Worm (Caenorhabditis elegans) whole organism, mixed stage, embryonic: ENCODE data around the gene W06D11.1.

Experiments
- M03D4.4 ChIP-seq: sonication (generic microtip); optimal IDR thresholded peaks from 2 replicates; lab custom pipeline; 2017; ENCODE audit warnings: mild to moderate bottlenecking, missing genetic modification characterization, missing compliant biosample characterization
- bed-3 ChIP-seq: fragments of 200-800 bp; sonication (Bioruptor generic); optimal IDR thresholded peaks from 3 replicates; lab custom pipeline; 2018; ENCODE audit warnings: mild to moderate bottlenecking, missing genetic modification characterization, moderate library complexity, missing compliant biosample characterization
- blmp-1 ChIP-seq: fragments of 150-350 bp; optimal IDR thresholded peaks from 2 replicates; lab custom pipeline; 2014; ENCODE audit warnings: missing biosample characterization, missing genetic modification characterization
- ceh-39 ChIP-seq: fragments of 150-350 bp; optimal IDR thresholded peaks from 2 replicates; lab custom pipeline; 2014; ENCODE audit warnings: missing biosample characterization, missing genetic modification characterization
- ceh-43 ChIP-seq: fragments of 200-800 bp; sonication (Bioruptor generic); optimal IDR thresholded peaks from 2 replicates; lab custom pipeline; 2018; ENCODE audit warnings: mild to moderate bottlenecking, missing genetic modification characterization, moderate library complexity, missing compliant biosample characterization
- ces-1 ChIP-seq: fragments of 150-350 bp; optimal IDR thresholded peaks from 2 replicates; lab custom pipeline; 2014; ENCODE audit warnings: missing biosample characterization, missing genetic modification reagents, missing genetic modification characterization
- cnd-1 ChIP-seq: fragments of 200-800 bp; sonication (Bioruptor generic); optimal IDR thresholded peaks from 2 replicates; lab custom pipeline; 2018; ENCODE audit warnings: mild to moderate bottlenecking, missing genetic modification characterization, missing compliant biosample characterization
- drap-1 ChIP-seq: fragments of 200-800 bp; sonication (Bioruptor generic); optimal IDR thresholded peaks from 3 replicates; lab custom pipeline; 2018; ENCODE audit warnings: mild to moderate bottlenecking, missing genetic modification characterization, missing compliant biosample characterization
- elt-1 ChIP-seq: sonication (generic microtip); optimal IDR thresholded peaks from 2 replicates; lab custom pipeline; 2017; ENCODE audit warnings: missing genetic modification characterization, mild to moderate bottlenecking, missing compliant biosample characterization, antibody characterized with exemption, moderate library complexity, borderline replicate concordance; ENCODE audit not compliant: insufficient read depth
- elt-3 ChIP-seq: fragments of 150-350 bp; optimal IDR thresholded peaks from 2 replicates; lab custom pipeline; 2014; ENCODE audit warnings: missing biosample characterization, missing genetic modification characterization
- flh-1 ChIP-seq: fragments of 200-800 bp; sonication (Bioruptor generic); optimal IDR thresholded peaks from 2 replicates; lab custom pipeline; 2018; ENCODE audit warnings: mild to moderate bottlenecking, missing genetic modification characterization, moderate library complexity, missing compliant biosample characterization
- ham-2 ChIP-seq: fragments of 200-800 bp; sonication (Bioruptor generic); optimal IDR thresholded peaks from 2 replicates; lab custom pipeline; 2018; ENCODE audit warnings: mild to moderate bottlenecking, missing genetic modification characterization, missing compliant biosample characterization
- hlh-1 ChIP-seq: fragments of 150-350 bp; optimal IDR thresholded peaks from 2 replicates; lab custom pipeline; 2014; ENCODE audit warnings: missing biosample characterization, missing genetic modification reagents, missing genetic modification characterization
- lin-13 ChIP-seq: fragments of 150-350 bp; optimal IDR thresholded peaks from 2 replicates; lab custom pipeline; 2014; ENCODE audit warnings: missing biosample characterization, missing genetic modification characterization
- lin-32 ChIP-seq: fragments of 200-800 bp; sonication (Bioruptor generic); optimal IDR thresholded peaks from 2 replicates; lab custom pipeline; 2018; ENCODE audit warnings: mild to moderate bottlenecking, missing genetic modification characterization, missing compliant biosample characterization
- lsy-2 ChIP-seq: fragments of 150-350 bp; optimal IDR thresholded peaks from 2 replicates; lab custom pipeline; 2014; ENCODE audit warnings: missing biosample characterization, missing genetic modification characterization
- mab-5 ChIP-seq: fragments of 150-350 bp; optimal IDR thresholded peaks from 2 replicates; lab custom pipeline; 2014; ENCODE audit warnings: missing biosample characterization, missing genetic modification characterization
- mep-1 ChIP-seq: fragments of 150-350 bp; optimal IDR thresholded peaks from 2 replicates; lab custom pipeline; 2017; ENCODE audit warnings: missing biosample characterization, missing genetic modification reagents, missing genetic modification characterization, inconsistent platforms
- mls-2 ChIP-seq: sonication (generic microtip); optimal IDR thresholded peaks from 2 replicates; lab custom pipeline; 2016; ENCODE audit warnings: mild to moderate bottlenecking, missing genetic modification characterization, moderate library complexity, missing compliant biosample characterization
- nhr-12 ChIP-seq: fragments of 150-350 bp; optimal IDR thresholded peaks from 2 replicates; lab custom pipeline; 2014; ENCODE audit warnings: missing biosample characterization, missing genetic modification characterization
- nhr-2 ChIP-seq: fragments of 150-350 bp; optimal IDR thresholded peaks from 2 replicates; lab custom pipeline; 2014; ENCODE audit warnings: missing biosample characterization, missing genetic modification characterization
- nhr-237 ChIP-seq: fragments of 150-350 bp; optimal IDR thresholded peaks from 2 replicates; lab custom pipeline; 2014; ENCODE audit warnings: missing biosample characterization, missing genetic modification characterization
- nhr-28 ChIP-seq: fragments of 150-350 bp; optimal IDR thresholded peaks from 2 replicates; lab custom pipeline; 2014; ENCODE audit warnings: missing biosample characterization, missing genetic modification characterization
- nhr-76 ChIP-seq: sonication (generic microtip); optimal IDR thresholded peaks from 2 replicates; lab custom pipeline; 2017; ENCODE audit warnings: missing biosample characterization, missing genetic modification characterization
- pha-4 ChIP-seq: fragments of 150-350 bp; optimal IDR thresholded peaks from 2 replicates; lab custom pipeline; 2018; ENCODE audit warnings: missing biosample characterization, missing genetic modification reagents, missing genetic modification characterization
- sem-2 ChIP-seq: fragments of 200-800 bp; sonication (Bioruptor generic); optimal IDR thresholded peaks from 2 replicates; lab custom pipeline; 2018; ENCODE audit warnings: mild to moderate bottlenecking, missing genetic modification characterization, missing compliant biosample characterization
- snpc-4 ChIP-seq: fragments of 150-350 bp; optimal IDR thresholded peaks from 2 replicates; lab custom pipeline; 2014; ENCODE audit warnings: missing biosample characterization, missing genetic modification characterization
- sptf-1 ChIP-seq: sonication (generic microtip); optimal IDR thresholded peaks from 2 replicates; lab custom pipeline; 2017; ENCODE audit warnings: mild to moderate bottlenecking, missing genetic modification characterization, moderate library complexity, missing compliant biosample characterization
- tbx-8 ChIP-seq: fragments of 200-800 bp; sonication (Bioruptor generic); optimal IDR thresholded peaks from 2 replicates; lab custom pipeline; 2018; ENCODE audit warnings: mild to moderate bottlenecking, missing genetic modification characterization, moderate library complexity, missing compliant biosample characterization
- unc-120 ChIP-seq: sonication (generic microtip); optimal IDR thresholded peaks from 2 replicates; lab custom pipeline; 2017; ENCODE audit warnings: missing genetic modification characterization, missing compliant biosample characterization; ENCODE audit not compliant: poor library complexity, severe bottlenecking
- unc-39 ChIP-seq: fragments of 150-350 bp; optimal IDR thresholded peaks from 2 replicates; lab custom pipeline; 2014; ENCODE audit warnings: missing biosample characterization, missing genetic modification characterization
- unc-62 ChIP-seq: fragments of 150-350 bp; optimal IDR thresholded peaks from 2 replicates; lab custom pipeline; 2014; ENCODE audit warnings: missing biosample characterization, missing genetic modification reagents, missing genetic modification characterization
- ztf-11 ChIP-seq: fragments of 150-350 bp; optimal IDR thresholded peaks from 2 replicates; lab custom pipeline; 2014; ENCODE audit warnings: missing biosample characterization, missing genetic modification characterization

W06D11.1 gene

ce11 chrX:12273870-12274269, 20.5 kb upstream of the W06D11.1 start, which contains the start of gene H19J13.2:
Gene H19J13.2 (minus strand): TSS chrX:12273970.
- TF ChIP-seq elt-3 (no peak), pha-4 (tag; lab: Kevin White, UChicago) (no peak), lin-13 (tag; lab: Kevin White, UChicago) (no peak), nhr-237 (no peak), lin-32 (no peak), M03D4.4 (tag; lab: Kevin White, UChicago) (no peak), blmp-1 (tag; lab: Kevin White, UChicago) (no peak), mab-5 (tag; lab: Kevin White, UChicago) (no peak), nhr-2 (tag; lab: Kevin White, UChicago) (no peak), tbx-8 (no peak), flh-1 (no peak), mep-1 (no peak), ztf-11 (tag; lab: Kevin White, UChicago) (no peak), nhr-28 (tag; lab: Kevin White, UChicago) (no peak), ham-2 (GFP tag; lab: Kevin White, UChicago) (no peak), drap-1 (GFP tag; lab: Kevin White, UChicago) (no peak), hlh-1 (no peak), unc-120 (tag; lab: Kevin White, UChicago) (no peak), nhr-12 (tag; lab: Kevin White, UChicago) (no peak)

DNA sequence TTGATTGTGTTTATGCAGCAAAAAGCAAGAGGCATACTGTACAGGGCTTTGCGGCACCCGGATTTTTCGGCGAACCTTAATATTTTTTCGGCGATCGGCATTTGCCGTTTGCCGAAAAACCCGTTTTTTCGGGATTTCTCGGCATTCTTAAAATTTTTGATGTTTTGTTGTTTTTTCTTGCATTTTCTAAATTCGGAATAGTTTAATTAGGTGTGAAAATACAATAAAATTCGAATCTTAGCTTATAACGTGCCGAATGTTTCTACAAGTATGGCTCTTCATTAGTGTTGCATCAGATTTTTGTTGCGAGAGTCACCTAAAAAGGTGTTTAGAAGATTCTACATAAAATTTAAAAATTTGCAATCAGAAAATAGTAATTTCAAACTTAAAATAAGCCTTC, 18.8 kb upstream of the W06D11.1 start, which contains the start of gene C04B4.6:
C04B4.6 (minus strand) TSS at position 101 of the 400 bp plus-strand sequence.
- TF ChIP-seq drap-1 (GFP tag; lab: Kevin White, UChicago) = no peak
- TF ChIP-seq lsy-2 (tag; lab: Kevin White, UChicago) = no peak
- TF ChIP-seq bed-3 (GFP tag; lab: Kevin White, UChicago) = no peak
- TF ChIP-seq nhr-12 (tag; lab: Kevin White, UChicago) = no peak
- no peak for TF ChIP-seq flh-1
- no peak for TF ChIP-seq ceh-39 (tag; lab: Kevin White, UChicago)
- no peak for TF ChIP-seq mls-2 (tag; lab: Kevin White, UChicago)
- no peak for TF ChIP-seq hlh-1
- TF ChIP-seq ztf-11 (tag; lab: Kevin White, UChicago) = no peak
- TF ChIP-seq M03D4.4 (tag; lab: Kevin White, UChicago) = no peak
- TF ChIP-seq sptf-1 (tag; lab: Kevin White, UChicago) = no peak
- TF ChIP-seq elt-3 = no peak
- TF ChIP-seq unc-39 = no peak
- no peak for TF ChIP-seq unc-120 (tag; lab: Kevin White, UChicago)

- TF ChIP-seq lin-32 (no peak), M03D4.4 (tag; lab: Kevin White, UChicago) (no peak), ces-1 (no peak), hlh-1 (no peak), nhr-76 (tag; lab: Kevin White, UChicago) (no peak), nhr-12 (tag; lab: Kevin White, UChicago) (no peak), lin-13 (tag; lab: Kevin White, UChicago) (no peak), pha-4 (tag; lab: Kevin White, UChicago) (no peak), snpc-4 (no peak), ceh-39 (tag; lab: Kevin White, UChicago) (no peak), unc-120 (tag; lab: Kevin White, UChicago) (no peak), sptf-1 (tag; lab: Kevin White, UChicago) (no peak), ham-2 (GFP tag; lab: Kevin White, UChicago) (no peak), nhr-2 (tag; lab: Kevin White, UChicago) (no peak), tbx-8 (no peak), flh-1 (no peak), ztf-11 (tag; lab: Kevin White, UChicago) (no peak), bed-3 (GFP tag; lab: Kevin White, UChicago) (no peak), elt-1 (no peak), nhr-28 (tag; lab: Kevin White, UChicago) (no peak)
These were observed 13.9 kb upstream of the W06D11.1 start, which contains the start of gene C04B4.1 for ce11 chrX:12280477-12280876. Gene C04B4.1 (plus strand): TSS chrX:12280777.

ce11 chrX:12282911-12283310, 11.5 kb upstream of the W06D11.1 start, which contains the start of gene C04B4.2:
Gene C04B4.2 (plus strand): TSS chrX:12283281.
- TF ChIP-seq nhr-12 (tag; lab: Kevin White, UChicago) = no peak
- no peak for TF ChIP-seq snpc-4
- TF ChIP-seq nhr-2 (tag; lab: Kevin White, UChicago) = no peak
- TF ChIP-seq cnd-1 = no peak
- no peak for TF ChIP-seq tbx-8
- TF ChIP-seq bed-3 (GFP tag; lab: Kevin White, UChicago) = no peak
- no peak for TF ChIP-seq M03D4.4 (tag; lab: Kevin White, UChicago)
- no peak for TF ChIP-seq unc-62
- no peak for TF ChIP-seq lsy-2 (tag; lab: Kevin White, UChicago)
- TF ChIP-seq nhr-76 (tag; lab: Kevin White, UChicago) = no peak
- TF ChIP-seq ceh-43 = no peak
- TF ChIP-seq drap-1 (GFP tag; lab: Kevin White, UChicago) = no peak
- no peak for TF ChIP-seq sem-2 (GFP tag; lab: Kevin White, UChicago)
- TF ChIP-seq ham-2 (GFP tag; lab: Kevin White, UChicago) = no peak
- TF ChIP-seq ceh-39 (tag; lab: Kevin White, UChicago) = no peak
- TF ChIP-seq nhr-237 = no peak
- TF ChIP-seq nhr-28 (tag; lab: Kevin White, UChicago) = no peak
